Fruit fly (Drosophila melanogaster) whole organism, wandering third instar larva: ENCODE data around the gene amon.
A peak's percentile ranks its signal among the peaks of the same experiment; 100 is the strongest.

Experiments
- Abd-B ChIP-seq: fragments of >200 bp; optimal IDR thresholded peaks from 2 replicates; lab custom pipeline; 2017; ENCODE audit warnings: missing biosample characterization, missing genetic modification characterization
- CG32264 ChIP-seq: fragments of 200-800 bp; sonication (Bioruptor generic); optimal IDR thresholded peaks from 2 replicates; lab custom pipeline; 2016; ENCODE audit warnings: missing biosample characterization, missing genetic modification characterization
- CG9705 ChIP-seq: fragments of 200-800 bp; sonication (Bioruptor generic); optimal IDR thresholded peaks from 2 replicates; lab custom pipeline; 2018; ENCODE audit warnings: missing biosample characterization, mild to moderate bottlenecking, missing genetic modification characterization
- CrebA ChIP-seq: fragments of 200-800 bp; sonication (Bioruptor generic); optimal IDR thresholded peaks from 2 replicates; lab custom pipeline; 2016; ENCODE audit warnings: missing biosample characterization, mild to moderate bottlenecking, missing genetic modification characterization, borderline replicate concordance
- Dfd ChIP-seq: fragments of >200 bp; optimal IDR thresholded peaks from 2 replicates; lab custom pipeline; 2017; ENCODE audit warnings: missing biosample characterization, missing genetic modification characterization
- Dif ChIP-seq: fragments of 200-275, 200-300 bp; sonication (Bioruptor generic); optimal IDR thresholded peaks from 2 replicates; lab custom pipeline; 2018; ENCODE audit warnings: missing biosample characterization, missing genetic modification characterization; ENCODE audit not compliant: partially characterized antibody
- HLH106 ChIP-seq: fragments of 200-800 bp; optimal IDR thresholded peaks from 3 replicates; lab custom pipeline; 2019; ENCODE audit warnings: missing biosample characterization, mild to moderate bottlenecking, missing genetic modification characterization, moderate library complexity
- Hr78 ChIP-seq: fragments of >200 bp; optimal IDR thresholded peaks from 2 replicates; lab custom pipeline; 2017; ENCODE audit warnings: missing biosample characterization, missing genetic modification characterization
- Hr83 ChIP-seq: fragments of 200-300 bp; sonication (Bioruptor generic); optimal IDR thresholded peaks from 2 replicates; lab custom pipeline; 2016; ENCODE audit warnings: missing biosample characterization, mild to moderate bottlenecking, missing genetic modification characterization, moderate library complexity; ENCODE audit not compliant: poor library complexity, severe bottlenecking
- Mio ChIP-seq: sonication (Bioruptor generic); optimal IDR thresholded peaks from 2 replicates; lab custom pipeline; 2016; ENCODE audit warnings: missing biosample characterization, missing genetic modification characterization
- Myc ChIP-seq: fragments of >200 bp; optimal IDR thresholded peaks from 2 replicates; lab custom pipeline; 2017
- N ChIP-seq: fragments of >200 bp; optimal IDR thresholded peaks from 2 replicates; lab custom pipeline; 2018; ENCODE audit warnings: missing biosample characterization, missing external identifiers, missing genetic modification characterization
- OdsH ChIP-seq: fragments of 200-800 bp; sonication (Bioruptor generic); optimal IDR thresholded peaks from 2 replicates; lab custom pipeline; 2016; ENCODE audit warnings: missing biosample characterization, mild to moderate bottlenecking, missing genetic modification characterization
- Rel ChIP-seq, 2 experiments: fragments of 200-800 bp; sonication (Bioruptor generic) in 1 of 2; optimal IDR thresholded peaks; 2 replicates in 1 of 2; 3 replicates in 1 of 2; lab custom pipeline; 2016 to 2019; ENCODE audit warnings: mild to moderate bottlenecking in 2 of 2, missing biosample characterization in 2 of 2, missing genetic modification characterization in 2 of 2, moderate library complexity in 1 of 2
- Sp1 ChIP-seq: fragments of 200-800 bp; sonication (Bioruptor generic); optimal IDR thresholded peaks from 3 replicates; lab custom pipeline; 2019; ENCODE audit warnings: missing biosample characterization, mild to moderate bottlenecking, missing genetic modification characterization, moderate library complexity
- Vsx2 ChIP-seq: fragments of 200-300, 225-300 bp; sonication (Bioruptor generic); optimal IDR thresholded peaks from 2 replicates; lab custom pipeline; 2018; ENCODE audit warnings: missing biosample characterization, missing genetic modification characterization; ENCODE audit not compliant: partially characterized antibody
- dl ChIP-seq, 2 experiments: fragments of 175-275, 200-275 bp in 1 of 2; fragments of 200-275 bp in 1 of 2; sonication (Bioruptor generic); optimal IDR thresholded peaks; lab custom pipeline; 2018; ENCODE audit warnings: mild to moderate bottlenecking in 2 of 2, missing biosample characterization in 2 of 2, missing genetic modification characterization in 2 of 2, moderate library complexity in 2 of 2; ENCODE audit not compliant: partially characterized antibody in 2 of 2, insufficient read depth in 1 of 2
- dmrt93B ChIP-seq: fragments of 200-800 bp; sonication (Bioruptor generic); optimal IDR thresholded peaks from 2 replicates; lab custom pipeline; 2018; ENCODE audit warnings: missing biosample characterization, mild to moderate bottlenecking, missing genetic modification characterization
- dsf ChIP-seq: sonication (Bioruptor generic); optimal IDR thresholded peaks from 2 replicates; lab custom pipeline; 2016; ENCODE audit warnings: missing biosample characterization, missing genetic modification characterization, borderline replicate concordance
- ey ChIP-seq: fragments of 200-800 bp; sonication (Bioruptor generic); optimal IDR thresholded peaks from 2 replicates; lab custom pipeline; 2016; ENCODE audit warnings: missing biosample characterization, missing genetic modification characterization
- foxo ChIP-seq, 2 experiments: fragments of 200-800 bp; sonication (Bioruptor generic); optimal IDR thresholded peaks; 2 replicates in 1 of 2; 3 replicates in 1 of 2; lab custom pipeline; 2016 to 2017; ENCODE audit warnings: missing biosample characterization in 2 of 2, missing genetic modification characterization in 2 of 2
- fru ChIP-seq: fragments of 200-800 bp; sonication (Bioruptor generic); optimal IDR thresholded peaks from 3 replicates; lab custom pipeline; 2016; ENCODE audit warnings: missing biosample characterization, mild to moderate bottlenecking, missing genetic modification characterization
- jim ChIP-seq: fragments of 175-275, 200-325 bp; sonication (Bioruptor generic); optimal IDR thresholded peaks from 2 replicates; lab custom pipeline; 2016; ENCODE audit warnings: missing biosample characterization, mild to moderate bottlenecking, missing genetic modification characterization
- lola ChIP-seq: fragments of >200 bp; optimal IDR thresholded peaks from 2 replicates; lab custom pipeline; 2017; ENCODE audit warnings: missing biosample characterization, missing genetic modification characterization
- pan ChIP-seq: fragments of >200 bp; optimal IDR thresholded peaks from 2 replicates; lab custom pipeline; 2017
- rgr ChIP-seq: fragments of 200-800 bp; sonication (Bioruptor generic); optimal IDR thresholded peaks from 3 replicates; lab custom pipeline; 2016; ENCODE audit warnings: missing biosample characterization, mild to moderate bottlenecking, missing genetic modification characterization
- sage ChIP-seq: fragments of 200-800 bp; sonication (Bioruptor generic); optimal IDR thresholded peaks from 2 replicates; lab custom pipeline; 2016; ENCODE audit warnings: missing biosample characterization, mild to moderate bottlenecking, missing genetic modification characterization
- sv ChIP-seq: fragments of 200-800 bp; sonication (Bioruptor generic); optimal IDR thresholded peaks from 3 replicates; lab custom pipeline; 2016; ENCODE audit warnings: missing biosample characterization, missing genetic modification characterization
- usp ChIP-seq: fragments of >200 bp; optimal IDR thresholded peaks from 2 replicates; lab custom pipeline; 2017; ENCODE audit warnings: missing biosample characterization, missing genetic modification characterization
- woc ChIP-seq: sonication (Bioruptor generic); optimal IDR thresholded peaks from 2 replicates; lab custom pipeline; 2016; ENCODE audit warnings: missing biosample characterization, mild to moderate bottlenecking, missing genetic modification characterization

Gene amon

dm6 chr3R:26717864-26718263, 3.9 kb upstream of the amon start, which contains the start of gene Yif1:
Yif1 (plus strand) TSS chr3R:26717871.
- no peak for TF ChIP-seq dsf (GFP tag; lab: Kevin White, UChicago)
- TF ChIP-seq foxo (GFP tag; optimal IDR thresholded peaks at IDR 0.05; lab: Kevin White, UChicago): no peak
- no peak for TF ChIP-seq Dfd (GFP tag; lab: Kevin White, UChicago)
- no peak for TF ChIP-seq Dif
- no peak for TF ChIP-seq CG32264 (GFP tag; lab: Kevin White, UChicago)
- TF ChIP-seq dmrt93B (GFP tag; lab: Kevin White, UChicago): no peak

- TF ChIP-seq dl (GFP tag; optimal IDR thresholded peaks at IDR 0.05; lab: Kevin White, UChicago; ENCODE audit: insufficient read depth in 1 of 2, partially characterized antibody in 2 of 2) (no peak), Sp1 (GFP tag; lab: Kevin White, UChicago) (peak; percentile 9), N (peak; percentile 88), Hr78 (GFP tag; lab: Kevin White, UChicago) (peak; percentile 73), CG32264 (GFP tag; lab: Kevin White, UChicago) (no peak), sv (GFP tag; lab: Kevin White, UChicago) (no peak), CG9705 (GFP tag; lab: Kevin White, UChicago) (peak; percentile 1), HLH106 (tag; lab: Kevin White, UChicago) (peak; percentile 42), dmrt93B (GFP tag; lab: Kevin White, UChicago) (peak; percentile 14), lola (GFP tag; lab: Kevin White, UChicago) (no peak), ey (GFP tag; lab: Kevin White, UChicago) (peak; percentile 11), Vsx2 (GFP tag; lab: Kevin White, UChicago) (no peak)
Measured at dm6 chr3R:26717295-26717694, 3.3 kb upstream of the amon start, which contains the start of gene CG6425. CG6425 (minus strand) TSS chr3R:26717389.

- TF ChIP-seq rgr (GFP tag; lab: Kevin White, UChicago) (no peak), jim (GFP tag; lab: Kevin White, UChicago) (no peak), lola (GFP tag; lab: Kevin White, UChicago) (no peak), sage (GFP tag; lab: Kevin White, UChicago) (no peak), fru (GFP tag; lab: Kevin White, UChicago) (no peak), Hr83 (no peak), woc (GFP tag; lab: Kevin White, UChicago) (no peak), Hr78 (GFP tag; lab: Kevin White, UChicago) (no peak), Vsx2 (GFP tag; lab: Kevin White, UChicago) (no peak), CG32264 (GFP tag; lab: Kevin White, UChicago) (no peak), CrebA (GFP tag; lab: Kevin White, UChicago) (no peak), OdsH (GFP tag; lab: Kevin White, UChicago) (no peak), Sp1 (GFP tag; lab: Kevin White, UChicago) (no peak), ey (GFP tag; lab: Kevin White, UChicago) (no peak), sv (GFP tag; lab: Kevin White, UChicago) (no peak)
- TF ChIP-seq, all 38 proteins: peak for 0
Measured at dm6 chr3R:26704310-26704709, 9.6 kb downstream of the amon start.

dm6 chr3R:26700125-26700524, 13.8 kb downstream of the amon start:
- TF ChIP-seq Hr78 (GFP tag; lab: Kevin White, UChicago) (no peak), Myc (lab: Kevin White, UChicago) (no peak), usp (GFP tag; lab: Kevin White, UChicago) (no peak), Hr83 (no peak), fru (GFP tag; lab: Kevin White, UChicago) (no peak), Mio (GFP tag; lab: Kevin White, UChicago) (no peak), Dif (no peak), dmrt93B (GFP tag; lab: Kevin White, UChicago) (no peak), Rel (GFP tag; optimal IDR thresholded peaks at IDR 0.05; lab: Kevin White, UChicago) (no peak), Rel (tag; optimal IDR thresholded peaks at IDR 0.05; lab: Kevin White, UChicago) (no peak), Abd-B (GFP tag; lab: Kevin White, UChicago) (no peak), Vsx2 (GFP tag; lab: Kevin White, UChicago) (no peak), dl (GFP tag; optimal IDR thresholded peaks at IDR 0.05; lab: Kevin White, UChicago; ENCODE audit: insufficient read depth in 1 of 2, partially characterized antibody in 2 of 2) (no peak)
- TF ChIP-seq, all 38 proteins: peak for 0

- TF ChIP-seq Hr83: no peak
- no peak for TF ChIP-seq jim (GFP tag; lab: Kevin White, UChicago)
- no peak for TF ChIP-seq rgr (GFP tag; lab: Kevin White, UChicago)
- no peak for TF ChIP-seq Hr78 (GFP tag; lab: Kevin White, UChicago)
- TF ChIP-seq pan (lab: Kevin White, UChicago): no peak
- no peak for TF ChIP-seq Sp1 (GFP tag; lab: Kevin White, UChicago)
Measured at dm6 chr3R:26693490-26693889, 20.5 kb downstream of the amon start, which contains the start of gene TwdlQ. TwdlQ (minus strand) TSS chr3R:26693590.
